Worm (Caenorhabditis elegans) whole organism, late embryonic: ENCODE data around the gene Y45F10B.59.

Experiments
- C08G9.2 ChIP-seq: sonication (generic microtip); optimal IDR thresholded peaks from 2 replicates; lab custom pipeline; 2016; ENCODE audit warnings: mild to moderate bottlenecking, missing genetic modification characterization, moderate library complexity, missing compliant biosample characterization
- C38D4.7 ChIP-seq: fragments of 200-800 bp; sonication (Bioruptor generic); optimal IDR thresholded peaks from 2 replicates; lab custom pipeline; 2018; ENCODE audit warnings: mild to moderate bottlenecking, missing genetic modification characterization, moderate library complexity, missing compliant biosample characterization
- F13H6.1 ChIP-seq: sonication (generic microtip); optimal IDR thresholded peaks from 2 replicates; lab custom pipeline; 2016; ENCODE audit warnings: missing genetic modification characterization, missing compliant biosample characterization
- K09A11.1 ChIP-seq: sonication (generic microtip); optimal IDR thresholded peaks from 2 replicates; lab custom pipeline; 2017; ENCODE audit warnings: antibody characterized with exemption, mild to moderate bottlenecking, missing genetic modification characterization, missing compliant biosample characterization; ENCODE audit not compliant: insufficient read depth
- T23F11.4 ChIP-seq: fragments of 200-800 bp; sonication (Bioruptor generic); optimal IDR thresholded peaks from 2 replicates; lab custom pipeline; 2018; ENCODE audit warnings: mild to moderate bottlenecking, missing genetic modification characterization, missing compliant biosample characterization
- Y22D7AL.16 ChIP-seq: sonication (generic microtip); optimal IDR thresholded peaks from 2 replicates; lab custom pipeline; 2016; ENCODE audit warnings: missing genetic modification characterization, missing compliant biosample characterization
- ahr-1 ChIP-seq: sonication (generic microtip); optimal IDR thresholded peaks from 2 replicates; lab custom pipeline; 2016; ENCODE audit warnings: missing genetic modification characterization, missing compliant biosample characterization
- ama-1 ChIP-seq: fragments of 150-350 bp; optimal IDR thresholded peaks from 2 replicates; lab custom pipeline; 2014
- ceh-18 ChIP-seq: sonication (generic microtip); optimal IDR thresholded peaks from 2 replicates; lab custom pipeline; 2016; ENCODE audit warnings: missing genetic modification characterization, missing compliant biosample characterization
- ceh-19 ChIP-seq: fragments of 200-800 bp; sonication (Bioruptor generic); optimal IDR thresholded peaks from 2 replicates; lab custom pipeline; 2018; ENCODE audit warnings: mild to moderate bottlenecking, missing genetic modification characterization, missing compliant biosample characterization
- ceh-22 ChIP-seq: sonication (generic microtip); optimal IDR thresholded peaks from 2 replicates; lab custom pipeline; 2017; ENCODE audit warnings: missing biosample characterization, missing genetic modification characterization
- ceh-31 ChIP-seq: sonication (generic microtip); optimal IDR thresholded peaks from 2 replicates; lab custom pipeline; 2016; ENCODE audit warnings: missing genetic modification characterization, missing compliant biosample characterization
- ceh-34 ChIP-seq: sonication (generic microtip); optimal IDR thresholded peaks from 2 replicates; lab custom pipeline; 2016; ENCODE audit warnings: mild to moderate bottlenecking, missing genetic modification characterization, missing compliant biosample characterization
- ceh-45 ChIP-seq: fragments of 200-800 bp; sonication (Bioruptor generic); IDR thresholded peaks from 2 replicates; pipeline ENCODE4 v1.3.6; 2022; ENCODE audit warnings: missing genetic modification reagents, missing genetic modification characterization, missing compliant biosample characterization
- ceh-6 ChIP-seq: fragments of 200-800 bp; sonication (Bioruptor generic); optimal IDR thresholded peaks from 2 replicates; lab custom pipeline; 2018; ENCODE audit warnings: mild to moderate bottlenecking, missing genetic modification characterization, missing compliant biosample characterization
- ceh-9 ChIP-seq: sonication (generic microtip); optimal IDR thresholded peaks from 2 replicates; lab custom pipeline; 2016; ENCODE audit warnings: mild to moderate bottlenecking, missing genetic modification characterization, inconsistent platforms, missing compliant biosample characterization
- dve-1 ChIP-seq: sonication (generic microtip); optimal IDR thresholded peaks from 2 replicates; lab custom pipeline; 2017; ENCODE audit warnings: antibody characterized with exemption, mild to moderate bottlenecking, missing genetic modification characterization, missing compliant biosample characterization
- elt-4 ChIP-seq: sonication (generic microtip); optimal IDR thresholded peaks from 2 replicates; lab custom pipeline; 2016; ENCODE audit warnings: missing genetic modification characterization, missing compliant biosample characterization
- ets-4 ChIP-seq: sonication (generic microtip); optimal IDR thresholded peaks from 2 replicates; lab custom pipeline; 2016; ENCODE audit warnings: missing genetic modification characterization, missing compliant biosample characterization
- fax-1 ChIP-seq: sonication (generic microtip); optimal IDR thresholded peaks from 2 replicates; lab custom pipeline; 2016; ENCODE audit warnings: missing genotype, missing genetic modification characterization, missing compliant biosample characterization
- fkh-6 ChIP-seq: sonication (generic microtip); optimal IDR thresholded peaks from 2 replicates; lab custom pipeline; 2016; ENCODE audit warnings: missing genetic modification characterization, missing compliant biosample characterization
- gmeb-2 ChIP-seq: sonication (generic microtip); optimal IDR thresholded peaks from 2 replicates; lab custom pipeline; 2016; ENCODE audit warnings: missing genetic modification characterization, inconsistent platforms, missing compliant biosample characterization
- hlh-30 ChIP-seq: sonication (generic microtip); optimal IDR thresholded peaks from 2 replicates; lab custom pipeline; 2017; ENCODE audit warnings: antibody characterized with exemption, missing genetic modification characterization, missing compliant biosample characterization; ENCODE audit not compliant: insufficient read depth
- hlh-6 ChIP-seq: sonication (generic microtip); optimal IDR thresholded peaks from 2 replicates; lab custom pipeline; 2016; ENCODE audit warnings: missing genotype, missing genetic modification characterization, missing compliant biosample characterization
- madf-2 ChIP-seq: sonication (generic microtip); optimal IDR thresholded peaks from 2 replicates; lab custom pipeline; 2017; ENCODE audit warnings: missing genetic modification characterization, missing compliant biosample characterization
- nhr-11 ChIP-seq: fragments of 150-350 bp; optimal IDR thresholded peaks from 2 replicates; lab custom pipeline; 2014; ENCODE audit warnings: missing biosample characterization, missing genetic modification characterization
- nhr-232 ChIP-seq: sonication (generic microtip); optimal IDR thresholded peaks from 2 replicates; lab custom pipeline; 2016; ENCODE audit warnings: missing genetic modification characterization, missing compliant biosample characterization
- pat-9 ChIP-seq: fragments of 200-800 bp; sonication (Bioruptor generic); optimal IDR thresholded peaks from 2 replicates; lab custom pipeline; 2018; ENCODE audit warnings: mild to moderate bottlenecking, missing genetic modification characterization, moderate library complexity, missing compliant biosample characterization
- pax-1 ChIP-seq: fragments of 150-350 bp; optimal IDR thresholded peaks from 2 replicates; lab custom pipeline; 2014; ENCODE audit warnings: missing biosample characterization, missing genetic modification characterization
- pha-2 ChIP-seq: sonication (generic microtip); optimal IDR thresholded peaks from 2 replicates; lab custom pipeline; 2017; ENCODE audit warnings: mild to moderate bottlenecking, missing genetic modification characterization, missing compliant biosample characterization
- pqm-1 ChIP-seq: sonication (generic microtip); optimal IDR thresholded peaks from 2 replicates; lab custom pipeline; 2016; ENCODE audit warnings: missing genetic modification characterization, missing compliant biosample characterization
- ref-2 ChIP-seq: sonication (generic microtip); optimal IDR thresholded peaks from 2 replicates; lab custom pipeline; 2016; ENCODE audit warnings: missing genetic modification characterization, missing compliant biosample characterization
- rnt-1 ChIP-seq: sonication (generic microtip); optimal IDR thresholded peaks from 2 replicates; lab custom pipeline; 2016; ENCODE audit warnings: missing genetic modification characterization, missing compliant biosample characterization
- sox-2 ChIP-seq: fragments of 200-800 bp; sonication (Bioruptor generic); IDR thresholded peaks from 2 replicates; pipeline ENCODE4 v1.3.6; 2022; ENCODE audit warnings: missing genetic modification reagents, missing genetic modification characterization, missing compliant biosample characterization
- sox-4 ChIP-seq: sonication (generic microtip); optimal IDR thresholded peaks from 2 replicates; lab custom pipeline; 2017; ENCODE audit warnings: mild to moderate bottlenecking, missing genetic modification characterization, inconsistent platforms, missing compliant biosample characterization
- tbx-2 ChIP-seq: sonication (generic microtip); optimal IDR thresholded peaks from 2 replicates; lab custom pipeline; 2016; ENCODE audit warnings: missing genetic modification characterization, missing compliant biosample characterization
- tbx-7 ChIP-seq: sonication (generic microtip); optimal IDR thresholded peaks from 2 replicates; lab custom pipeline; 2016; ENCODE audit warnings: missing genotype, missing genetic modification characterization, missing compliant biosample characterization
- ttx-3 ChIP-seq: sonication (generic microtip); optimal IDR thresholded peaks from 2 replicates; lab custom pipeline; 2016; ENCODE audit warnings: missing genetic modification reagents, missing genetic modification characterization, missing compliant biosample characterization
- unc-55 ChIP-seq: sonication (generic microtip); optimal IDR thresholded peaks from 2 replicates; lab custom pipeline; 2017; ENCODE audit warnings: missing biosample characterization, missing genetic modification reagents, missing genetic modification characterization
- zip-5 ChIP-seq: sonication (generic microtip); optimal IDR thresholded peaks from 2 replicates; lab custom pipeline; 2016; ENCODE audit warnings: missing genetic modification characterization, missing compliant biosample characterization
- ztf-16 ChIP-seq: sonication (generic microtip); optimal IDR thresholded peaks from 2 replicates; lab custom pipeline; 2017; ENCODE audit warnings: missing genetic modification characterization, missing compliant biosample characterization

Gene Y45F10B.59

ce11 chrIV:13619203-13619602 lies 16.8 kb downstream of the Y45F10B.59 start, which contains the start of gene C08F11.3:
TSS of gene C08F11.3 (plus strand) at chrIV:13619503.
- TF ChIP-seq hlh-6 (no peak), ets-4 (tag; lab: Kevin White, UChicago) (no peak), unc-55 (GFP tag; lab: Kevin White, UChicago) (no peak), ref-2 (tag; lab: Kevin White, UChicago) (no peak), zip-5 (no peak), Y22D7AL.16 (no peak), T23F11.4 (GFP tag; lab: Kevin White, UChicago) (no peak), fax-1 (tag; lab: Kevin White, UChicago) (no peak)

- TF ChIP-seq tbx-7 (tag; lab: Kevin White, UChicago) (no peak), gmeb-2 (tag; lab: Kevin White, UChicago) (no peak), pat-9 (tag; lab: Kevin White, UChicago) (no peak), nhr-11 (tag; lab: Kevin White, UChicago) (no peak), fkh-6 (tag; lab: Kevin White, UChicago) (no peak), ceh-6 (GFP tag; lab: Kevin White, UChicago) (no peak), ceh-31 (tag; lab: Kevin White, UChicago) (no peak), ceh-34 (tag; lab: Kevin White, UChicago) (no peak), tbx-2 (tag; lab: Kevin White, UChicago) (no peak), ahr-1 (no peak), elt-4 (no peak), ztf-16 (tag; lab: Kevin White, UChicago) (no peak), nhr-232 (no peak), dve-1 (tag; lab: Kevin White, UChicago) (no peak), ceh-22 (no peak), madf-2 (tag; lab: Kevin White, UChicago) (no peak)
Observed at ce11 chrIV:13623533-13623932, 21.1 kb downstream of the Y45F10B.59 start, which contains the start of gene C08F11.1. TSS of gene C08F11.1 (plus strand) at chrIV:13623833.

- no peak for TF ChIP-seq T23F11.4 (GFP tag; lab: Kevin White, UChicago)
- TF ChIP-seq fax-1 (tag; lab: Kevin White, UChicago), result no peak
- no peak for TF ChIP-seq sox-2 (GFP tag; lab: Robert Waterston, UW)
- no peak for TF ChIP-seq dve-1 (tag; lab: Kevin White, UChicago)
- TF ChIP-seq tbx-2 (tag; lab: Kevin White, UChicago), result no peak
- TF ChIP-seq ama-1 (lab: Kevin White, UChicago), result no peak
- TF ChIP-seq, all 69 proteins: peak for 0
Observed at ce11 chrIV:13626469-13626868, 24.1 kb downstream of the Y45F10B.59 start, which contains the start of gene sru-21. TSS of gene sru-21 (plus strand) at chrIV:13626769.

- TF ChIP-seq elt-4, result no peak
- no peak for TF ChIP-seq ceh-45
- no peak for TF ChIP-seq C08G9.2 (tag; lab: Kevin White, UChicago)
- no peak for TF ChIP-seq ceh-9
- no peak for TF ChIP-seq ahr-1
- no peak for TF ChIP-seq fkh-6 (tag; lab: Kevin White, UChicago)
- TF ChIP-seq K09A11.1 (tag; lab: Kevin White, UChicago), result no peak
- no peak for TF ChIP-seq hlh-30 (tag; lab: Kevin White, UChicago)
- no peak for TF ChIP-seq pqm-1 (tag; lab: Kevin White, UChicago)
- TF ChIP-seq ceh-18 (tag; lab: Kevin White, UChicago), result no peak
- no peak for TF ChIP-seq pha-2 (tag; lab: Kevin White, UChicago)
- no peak for TF ChIP-seq sox-4 (tag; lab: Kevin White, UChicago)
- no peak for TF ChIP-seq rnt-1
Observed at ce11 chrIV:13632613-13633012, 30.2 kb downstream of the Y45F10B.59 start.

- TF ChIP-seq tbx-2 (tag; lab: Kevin White, UChicago) (no peak), fkh-6 (tag; lab: Kevin White, UChicago) (no peak), F13H6.1 (tag; lab: Kevin White, UChicago) (no peak), ceh-45 (no peak), C38D4.7 (GFP tag; lab: Kevin White, UChicago) (no peak), pax-1 (tag; lab: Kevin White, UChicago) (no peak), ceh-19 (GFP tag; lab: Kevin White, UChicago) (no peak), ets-4 (tag; lab: Kevin White, UChicago) (no peak), unc-55 (GFP tag; lab: Kevin White, UChicago) (no peak), ttx-3 (tag; lab: Kevin White, UChicago) (no peak), madf-2 (tag; lab: Kevin White, UChicago) (no peak)
Observed at ce11 chrIV:13633165-13633564, 30.7 kb downstream of the Y45F10B.59 start, which contains the start of gene fbxa-98. TSS of gene fbxa-98 (plus strand) at chrIV:13633407.
